Fruit fly (Drosophila melanogaster) S2 (cell line): ENCODE data around the gene CG34164.

Experiments used
- CG8478 ChIP-seq: fragments of >200 bp; optimal IDR thresholded peaks from 2 replicates; lab custom pipeline; 2018
- CTCF ChIP-seq, 2 experiments: fragments of >200 bp; optimal IDR thresholded peaks; 2 replicates each; lab custom pipeline; 2018

The CG34164 gene

DNA sequence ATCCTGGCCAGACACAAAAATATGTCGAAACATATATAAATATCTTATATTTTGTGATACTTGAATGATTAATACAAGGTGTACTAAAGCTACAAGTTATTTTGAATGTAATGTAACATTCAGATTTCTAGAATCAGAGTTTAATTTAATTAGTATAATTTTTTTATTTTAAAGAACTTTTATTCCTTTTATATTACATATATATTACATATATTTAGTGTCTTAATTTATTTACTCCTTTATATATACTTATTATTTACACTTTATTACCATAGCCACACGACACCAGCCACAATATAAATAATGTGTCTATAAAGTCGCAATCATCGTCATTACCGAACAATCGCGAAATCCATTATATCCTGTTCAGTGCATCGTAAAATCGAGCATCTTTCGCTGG is 35.4 kb downstream of the CG34164 start, which contains the start of gene Pex19:
Pex19 (plus strand) TSS at position 301 of the 400 bp plus-strand sequence.
- TF ChIP-seq CTCF (optimal IDR thresholded peaks at IDR 0.05; lab: Kevin White, UChicago) (no peak), CG8478 (lab: Kevin White, UChicago) (no peak)

DNA sequence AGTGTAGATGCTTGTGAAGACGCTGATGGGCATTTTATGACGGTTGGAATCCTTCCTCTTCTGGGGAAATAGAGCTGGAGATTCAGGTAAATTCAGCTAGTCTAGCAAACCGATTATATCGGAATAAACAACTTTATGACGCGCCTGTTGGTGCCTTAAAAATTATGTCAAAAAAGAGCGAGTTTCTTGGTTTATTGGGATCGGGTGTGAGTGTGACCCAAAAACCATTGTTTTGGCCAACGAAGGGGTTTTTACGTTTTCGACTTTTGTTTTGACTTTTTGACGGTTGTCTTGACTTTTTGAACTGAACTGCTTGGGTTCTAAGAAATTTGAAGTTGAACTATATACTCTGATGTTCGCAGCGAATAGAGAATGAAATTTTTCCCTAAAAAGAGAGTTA is 35.9 kb downstream of the CG34164 start:
- no peak for TF ChIP-seq CTCF (optimal IDR thresholded peaks at IDR 0.05; lab: Kevin White, UChicago)
- TF ChIP-seq CG8478 (lab: Kevin White, UChicago) = no peak

DNA sequence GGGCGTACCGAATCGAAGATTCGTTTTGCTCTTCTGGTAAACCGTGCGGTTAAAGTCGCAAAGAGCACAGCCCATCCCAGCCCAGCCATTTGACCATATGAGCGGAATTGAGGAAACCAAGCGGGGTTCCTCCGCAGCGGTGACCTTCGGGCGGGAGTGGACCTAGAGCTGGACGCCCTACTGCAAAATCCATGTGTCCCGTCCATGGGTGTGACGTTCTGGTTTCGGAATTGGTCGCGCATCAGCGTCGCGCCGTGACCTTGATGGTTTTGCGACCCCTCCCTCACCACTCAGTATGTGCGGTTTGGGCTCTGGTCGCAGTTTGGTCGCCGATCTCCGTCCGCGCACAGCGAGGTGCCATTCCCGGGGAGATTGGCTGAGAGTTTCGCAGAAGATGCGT is 36.6 kb downstream of the CG34164 start:
- TF ChIP-seq CG8478 (lab: Kevin White, UChicago) = no peak

DNA sequence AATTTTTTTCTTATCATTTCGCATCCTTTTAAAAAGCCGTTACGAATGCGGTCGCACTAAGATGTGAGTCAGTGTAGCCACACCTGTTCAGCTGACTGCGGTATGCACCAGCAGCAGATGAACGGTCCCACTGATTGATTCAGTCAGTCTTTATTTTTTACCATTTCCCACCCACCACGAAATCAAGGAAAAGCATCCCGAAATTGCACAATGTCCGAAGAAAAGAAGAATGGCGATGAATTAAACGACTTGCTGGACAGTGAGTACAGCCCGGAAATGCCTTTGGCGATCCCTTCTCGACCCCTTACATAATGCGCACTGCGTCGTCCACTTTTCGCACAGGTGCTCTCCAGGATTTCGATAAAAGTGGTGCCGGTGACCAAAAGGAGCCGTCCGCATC is 37.5 kb downstream of the CG34164 start:
- no peak for TF ChIP-seq CTCF (optimal IDR thresholded peaks at IDR 0.05; lab: Kevin White, UChicago)

DNA sequence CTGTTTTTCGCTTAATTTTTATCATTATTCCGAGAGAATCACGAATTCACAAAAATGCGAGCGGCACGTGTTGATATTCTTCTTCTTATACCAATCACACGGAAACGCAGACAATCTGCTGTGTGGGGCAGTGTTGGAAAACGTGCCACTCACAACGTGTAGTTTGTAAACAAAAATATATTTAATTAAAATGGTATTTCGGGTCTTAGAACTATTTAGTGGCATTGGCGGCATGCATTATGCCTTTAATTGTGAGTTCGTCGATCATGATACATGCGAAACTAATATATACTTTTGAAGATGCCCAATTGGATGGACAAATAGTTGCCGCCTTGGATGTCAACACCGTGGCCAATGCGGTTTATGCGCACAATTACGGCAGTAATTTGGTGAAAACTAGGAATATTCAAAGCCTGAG is 40.3 kb downstream of the CG34164 start, which contains the start of the genes CG6712 and Mt2:
CG6712 (minus strand) TSS at position 116 of the 418 bp plus-strand sequence.
Mt2 (plus strand) TSS at position 130 of the 418 bp plus-strand sequence.
- TF ChIP-seq CTCF (optimal IDR thresholded peaks at IDR 0.05; lab: Kevin White, UChicago) = no peak
- TF ChIP-seq CG8478 (lab: Kevin White, UChicago) = no peak

DNA sequence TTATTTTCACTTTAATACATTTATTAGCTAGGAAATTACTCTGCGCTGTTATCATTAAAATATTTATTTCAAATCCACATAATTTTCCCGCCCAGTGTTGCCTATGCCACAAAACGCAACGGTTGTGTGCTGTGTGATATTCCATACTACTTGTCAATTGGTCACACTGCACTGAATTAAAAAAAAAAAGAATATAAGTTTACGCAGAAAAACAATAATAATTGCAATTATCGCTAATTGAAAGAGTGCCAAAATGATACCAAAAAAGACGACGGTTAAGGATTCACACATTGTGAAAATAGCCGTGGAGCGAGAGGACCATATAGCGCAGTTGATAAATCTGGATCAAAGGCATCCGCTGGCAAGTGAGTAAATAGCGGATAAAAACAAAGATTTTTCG is 41.5 kb downstream of the CG34164 start, which contains the start of gene Ced-12:
Ced-12 (plus strand) TSS at position 141 of the 400 bp plus-strand sequence.
- no peak for TF ChIP-seq CG8478 (lab: Kevin White, UChicago)
- TF ChIP-seq CTCF (optimal IDR thresholded peaks at IDR 0.05; lab: Kevin White, UChicago) = no peak

DNA sequence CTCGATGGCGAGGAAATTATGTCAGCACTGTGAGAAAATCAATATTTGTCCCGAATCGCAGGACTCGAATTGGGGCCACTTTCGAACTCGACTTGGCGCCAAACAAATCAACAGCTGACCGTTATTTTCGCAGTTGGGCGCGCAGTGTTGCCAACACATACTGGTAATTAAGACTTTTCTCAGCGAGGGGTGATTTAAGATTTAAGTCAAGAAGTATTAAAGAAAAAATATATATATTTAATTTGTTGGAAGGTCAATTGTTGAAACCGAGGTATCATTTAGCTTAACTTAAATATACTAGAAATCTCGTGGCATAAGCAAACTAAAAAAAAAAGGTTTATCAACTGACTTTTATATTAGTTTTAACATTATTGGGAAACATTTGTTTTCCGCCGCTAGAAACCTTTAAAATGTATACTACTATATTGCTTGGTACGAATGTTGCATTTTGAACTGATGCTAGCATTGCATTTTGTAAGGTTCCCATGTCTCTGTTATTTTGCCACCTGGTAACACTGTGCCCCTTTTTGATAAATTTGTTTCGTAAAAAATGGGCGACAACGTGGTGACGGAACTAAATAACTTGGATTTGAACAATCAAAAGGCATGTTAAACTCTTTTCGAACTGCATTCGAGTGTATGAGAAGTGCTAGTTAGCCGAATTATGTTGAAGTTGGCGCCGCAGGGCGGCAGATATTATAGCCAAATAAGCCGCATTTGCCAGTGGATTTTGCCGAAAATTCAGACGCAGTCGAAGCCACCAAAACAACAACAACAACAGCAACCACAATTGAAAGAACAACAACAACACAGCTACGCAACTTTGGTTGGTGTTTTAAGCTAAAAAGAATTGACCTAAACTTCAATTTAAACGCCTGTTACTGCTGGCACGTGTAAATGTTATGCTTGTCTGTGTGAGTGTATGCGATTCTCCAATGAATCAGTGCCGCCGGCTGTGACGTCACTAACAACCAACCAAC is 47.4 kb downstream of the CG34164 start, which contains the start of the genes Patsas and ThrRS:
Patsas (minus strand) TSS at position 55 of the 980 bp plus-strand sequence.
ThrRS (plus strand) TSS at position 521 of the 980 bp plus-strand sequence.
- TF ChIP-seq CG8478 (lab: Kevin White, UChicago) (no peak), CTCF (optimal IDR thresholded peaks at IDR 0.05; lab: Kevin White, UChicago) (peak in 1 of 2 experiments; percentile 10)

DNA sequence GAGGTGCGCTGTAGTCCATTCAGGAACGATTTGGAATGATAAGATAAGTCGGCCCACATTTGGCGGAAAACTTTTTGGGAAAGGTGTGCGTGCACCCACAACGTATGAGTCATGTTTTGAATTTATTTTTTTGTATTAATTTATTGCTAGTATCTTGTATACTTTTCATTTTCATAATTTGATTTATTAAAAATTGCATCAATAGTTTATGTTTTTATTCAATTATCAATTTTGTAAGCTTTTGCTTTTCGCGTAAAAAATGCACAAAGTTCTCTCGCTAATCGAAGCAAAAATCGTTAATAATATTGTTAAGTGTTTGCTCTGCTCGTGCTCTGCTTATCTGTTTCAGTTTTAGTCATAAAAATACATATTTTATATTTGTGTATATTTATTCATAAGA is 50.9 kb downstream of the CG34164 start:
- no peak for TF ChIP-seq CTCF (optimal IDR thresholded peaks at IDR 0.05; lab: Kevin White, UChicago)
- TF ChIP-seq CG8478 (lab: Kevin White, UChicago) = no peak
